Fruit fly (Drosophila melanogaster) Kc167 (cell line): ENCODE measurements around the gene Vps2.

Experiments used
- Myc ChIP-seq: fragments of >200 bp; optimal IDR thresholded peaks from 2 replicates; lab custom pipeline; 2017; ENCODE audit warnings: missing external identifiers
- Sin3A ChIP-seq: fragments of >200 bp; optimal IDR thresholded peaks from 2 replicates; lab custom pipeline; 2018; ENCODE audit warnings: missing external identifiers
- h ChIP-seq: fragments of >200 bp; optimal IDR thresholded peaks from 3 replicates; lab custom pipeline; 2018; ENCODE audit warnings: missing external identifiers
- insv ChIP-seq: fragments of >200 bp; optimal IDR thresholded peaks from 3 replicates; lab custom pipeline; 2018; ENCODE audit warnings: missing external identifiers
- psq ChIP-seq: fragments of >200 bp; optimal IDR thresholded peaks from 2 replicates; lab custom pipeline; 2017; ENCODE audit warnings: missing external identifiers
- ttk ChIP-seq: sonication (Bioruptor generic); optimal IDR thresholded peaks from 2 replicates; lab custom pipeline; 2017; ENCODE audit warnings: missing external identifiers

The Vps2 gene

DNA sequence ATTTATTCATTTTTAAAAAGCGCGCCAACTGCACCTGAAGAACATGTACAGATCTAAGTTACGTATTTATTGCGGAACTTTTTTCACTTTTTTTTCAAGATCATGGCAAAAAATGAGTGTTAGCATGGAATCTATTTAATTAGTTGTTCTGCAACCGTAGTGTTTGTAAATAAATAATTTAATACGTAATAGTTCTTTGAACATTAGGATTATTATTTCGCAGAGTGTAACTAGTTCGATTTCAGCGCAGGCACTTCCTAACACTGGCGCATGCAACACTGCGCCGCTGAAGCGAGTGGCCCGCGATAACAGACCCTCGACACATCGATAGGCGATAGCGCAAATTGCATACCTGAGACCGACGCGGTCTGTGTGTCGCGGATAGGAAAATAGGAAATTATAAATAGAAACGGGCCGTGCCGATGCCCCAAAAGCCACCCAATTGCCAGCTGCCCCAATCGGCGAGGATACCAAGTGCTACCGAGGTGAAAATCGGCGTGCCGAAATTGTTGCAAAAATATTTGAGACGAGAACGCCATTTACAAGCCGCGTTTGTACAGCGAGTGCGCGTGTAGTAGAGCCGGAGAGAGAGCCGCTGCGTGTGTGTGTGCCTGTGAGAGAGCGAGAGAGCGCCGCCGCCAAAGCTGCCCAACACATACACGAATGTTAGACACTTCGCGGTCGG lies 11.1 kb upstream of the Vps2 start, which contains the start of gene gro:
Gene gro, plus strand, starts transcription at position 320 of the 685 bp plus-strand sequence.
- TF ChIP-seq Sin3A (no peak), insv (no peak), Myc (lab: Kevin White, UChicago) (no peak), psq (no peak), h (no peak), ttk (lab: Kevin White, UChicago) (no peak)

DNA sequence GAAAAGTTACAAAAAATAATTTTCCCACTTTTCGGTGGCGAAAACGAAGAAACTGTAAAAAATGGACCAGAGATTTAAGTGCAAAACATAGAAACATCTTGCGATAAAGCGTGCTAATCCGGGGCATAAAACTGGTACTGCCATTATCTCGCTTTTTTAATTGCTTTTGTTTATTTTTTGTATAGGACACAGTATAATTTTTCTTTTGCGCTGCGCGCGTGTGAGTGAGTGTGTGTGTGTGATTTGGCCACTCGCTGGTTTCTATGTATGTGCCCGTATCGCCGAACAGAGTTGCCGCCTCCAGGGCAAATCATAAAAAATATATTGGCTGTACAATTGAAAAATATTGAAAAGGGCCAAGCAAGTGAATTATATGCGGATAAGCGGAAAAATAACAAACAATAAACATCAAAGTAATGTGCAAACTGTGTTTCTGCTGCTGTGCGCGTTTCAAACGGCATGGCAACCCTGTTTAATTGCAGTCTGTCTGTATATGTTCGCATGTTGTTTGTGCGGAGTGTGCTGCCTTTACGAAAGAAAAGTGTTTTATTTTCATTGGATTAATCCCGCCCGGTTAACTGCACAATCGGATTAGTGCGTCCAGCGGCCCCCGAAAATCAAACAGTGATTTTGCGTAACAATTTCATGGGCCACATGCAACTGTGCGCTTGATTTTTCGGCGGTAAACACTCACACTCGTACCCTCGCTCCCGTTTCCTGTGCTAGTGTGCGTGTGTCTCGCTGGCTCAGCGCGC lies 10.3 kb upstream of the Vps2 start:
- TF ChIP-seq h: no peak
- no peak for TF ChIP-seq Sin3A
- TF ChIP-seq Myc (lab: Kevin White, UChicago): no peak
- no peak for TF ChIP-seq ttk (lab: Kevin White, UChicago)
- TF ChIP-seq psq: no peak
- no peak for TF ChIP-seq insv

DNA sequence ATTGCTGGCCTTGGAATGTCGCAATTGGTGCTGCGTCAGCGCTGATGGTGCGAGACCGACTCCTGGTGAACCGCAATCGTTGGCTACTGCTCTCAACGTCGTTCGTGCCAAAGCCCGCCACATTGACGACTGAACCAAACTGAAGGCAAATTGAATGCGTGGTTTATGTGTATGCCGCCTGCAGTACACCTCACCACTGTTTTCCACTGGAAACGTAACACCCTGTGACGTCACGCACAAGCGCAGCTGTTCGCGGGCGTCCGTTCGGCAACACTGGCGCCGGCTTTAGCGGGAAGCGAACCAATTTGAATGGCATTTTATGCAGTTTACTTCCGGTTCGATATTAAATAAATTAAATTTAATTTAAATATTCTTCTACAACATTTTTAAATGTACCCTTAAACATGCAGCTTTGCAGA lies 2.6 kb downstream of the Vps2 start, which contains the start of gene Cmpk:
Gene Cmpk, minus strand, starts transcription at position 225 of the 419 bp plus-strand sequence.
- TF ChIP-seq h (no peak), Myc (lab: Kevin White, UChicago) (no peak), ttk (lab: Kevin White, UChicago) (no peak), insv (no peak), Sin3A (no peak), psq (no peak)

DNA sequence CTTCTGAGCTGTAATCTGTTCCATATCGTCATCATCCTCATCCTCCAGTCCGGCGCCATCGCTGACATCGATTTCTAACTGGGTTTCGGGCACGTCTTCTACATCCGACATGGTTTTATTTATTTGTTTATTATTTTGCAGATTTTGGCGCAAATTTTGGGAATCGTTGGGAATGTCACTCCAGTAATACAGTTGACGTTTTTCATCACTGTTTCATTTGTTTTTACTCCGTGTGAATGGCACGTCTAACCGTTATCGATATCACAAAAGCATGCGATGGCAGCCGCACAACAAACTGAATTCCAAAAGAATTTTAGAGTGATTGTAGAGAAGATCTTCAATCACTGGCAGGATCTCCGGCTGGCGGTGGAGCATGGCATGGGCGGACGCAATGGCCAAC lies 3.8 kb downstream of the Vps2 start, which contains the start of the genes Sld5 and CG14543:
Gene Sld5, minus strand, starts transcription at position 167 of the 400 bp plus-strand sequence.
Gene CG14543, plus strand, starts transcription at position 250 of the 400 bp plus-strand sequence.
- TF ChIP-seq ttk (lab: Kevin White, UChicago): no peak
- TF ChIP-seq insv: no peak
- no peak for TF ChIP-seq psq
- no peak for TF ChIP-seq h
- no peak for TF ChIP-seq Sin3A
- no peak for TF ChIP-seq Myc (lab: Kevin White, UChicago)

DNA sequence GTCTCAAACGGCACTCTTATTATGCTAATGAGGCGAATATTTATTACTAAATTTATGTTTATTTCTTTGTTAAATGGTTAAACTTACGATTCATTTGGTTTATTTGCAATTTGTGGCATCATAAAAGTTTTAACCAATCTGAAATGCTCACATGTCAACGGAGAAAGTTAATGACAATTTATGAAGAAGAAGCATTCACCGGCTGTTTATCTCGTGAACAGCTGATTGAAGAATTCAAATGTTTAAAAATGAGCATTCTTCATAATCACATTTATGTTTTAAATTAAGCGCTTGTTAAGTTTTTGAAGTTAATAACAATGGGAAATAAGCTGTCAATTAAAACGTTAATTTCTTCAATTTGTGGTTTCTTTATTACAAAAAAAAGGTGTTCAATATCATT lies 5.4 kb downstream of the Vps2 start, which contains the start of the genes PIG-P and Tcs6:
Gene PIG-P, minus strand, starts transcription at position 158 of the 400 bp plus-strand sequence.
Gene Tcs6, minus strand, starts transcription at position 158 of the 400 bp plus-strand sequence.
- TF ChIP-seq Myc (lab: Kevin White, UChicago): no peak
- no peak for TF ChIP-seq insv
- TF ChIP-seq ttk (lab: Kevin White, UChicago): no peak
- TF ChIP-seq h: no peak
- TF ChIP-seq Sin3A: no peak
- no peak for TF ChIP-seq psq

DNA sequence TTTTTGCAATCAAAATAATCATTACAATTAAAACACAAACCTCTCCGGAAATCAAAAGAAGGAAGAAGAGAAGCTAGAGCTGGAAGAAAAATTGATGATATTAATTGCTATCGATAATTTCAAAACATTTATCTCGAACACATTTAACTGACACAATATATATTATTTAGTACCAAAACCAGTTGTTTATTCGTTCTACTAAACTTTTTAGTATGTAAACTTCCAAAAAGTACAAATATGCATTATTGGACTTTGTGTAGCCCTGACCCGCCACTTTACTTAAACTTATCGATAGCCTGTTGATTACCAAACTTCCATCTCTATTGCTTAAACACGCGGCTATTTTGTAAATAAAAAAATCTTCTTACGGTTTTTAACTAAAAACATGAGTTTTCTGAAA lies 6.6 kb downstream of the Vps2 start, which contains the start of the genes RpL34a and Trmt61:
Gene RpL34a, minus strand, starts transcription at position 73 of the 400 bp plus-strand sequence.
Gene Trmt61, plus strand, starts transcription at position 302 of the 400 bp plus-strand sequence.
- TF ChIP-seq Myc (lab: Kevin White, UChicago): no peak
- no peak for TF ChIP-seq psq
- TF ChIP-seq Sin3A: no peak
- no peak for TF ChIP-seq h
- no peak for TF ChIP-seq ttk (lab: Kevin White, UChicago)
- no peak for TF ChIP-seq insv

DNA sequence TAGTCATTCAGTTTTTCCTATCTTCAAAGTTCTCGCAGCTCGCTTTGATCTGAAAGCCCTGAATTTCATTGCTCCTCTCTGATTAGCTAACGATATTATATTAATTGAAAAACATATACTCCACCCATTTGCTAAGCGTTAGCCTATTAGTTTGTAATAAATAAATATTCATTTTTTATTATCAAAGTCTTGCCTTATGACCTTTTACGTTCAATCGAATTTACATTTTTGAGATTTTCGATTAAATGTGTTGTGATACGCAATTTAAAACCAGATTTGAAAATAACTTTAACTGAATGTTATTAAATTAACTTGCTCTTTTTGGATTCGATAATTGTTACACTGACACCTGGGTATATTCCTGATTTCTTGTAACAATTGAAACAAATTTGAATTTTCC lies 10.3 kb downstream of the Vps2 start, which contains the start of gene CG14551:
Gene CG14551, minus strand, starts transcription at position 101 of the 400 bp plus-strand sequence.
- no peak for TF ChIP-seq h
- TF ChIP-seq ttk (lab: Kevin White, UChicago): no peak
- no peak for TF ChIP-seq Sin3A
- no peak for TF ChIP-seq Myc (lab: Kevin White, UChicago)
- TF ChIP-seq psq: no peak
- no peak for TF ChIP-seq insv

DNA sequence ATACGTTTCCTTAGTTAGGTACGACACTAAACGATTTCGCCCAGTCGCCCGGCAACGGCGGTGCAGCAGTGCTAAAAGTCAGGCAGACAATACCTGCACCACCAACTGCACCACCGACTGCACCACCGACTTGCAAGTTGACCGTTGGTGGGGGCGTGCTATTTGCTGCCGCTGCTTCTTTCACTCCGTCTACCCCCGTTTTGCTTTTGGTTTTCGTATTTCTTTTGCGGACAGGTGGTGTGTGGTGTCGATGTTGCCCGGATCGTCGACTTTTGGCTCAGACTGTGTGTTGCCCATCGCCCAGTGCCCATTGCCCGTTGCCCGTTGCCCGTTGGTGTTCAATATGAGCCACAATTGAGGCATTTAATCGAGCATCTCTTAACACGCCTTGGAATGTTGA lies 12.1 kb downstream of the Vps2 start:
- TF ChIP-seq insv: no peak
- TF ChIP-seq Sin3A: no peak
- no peak for TF ChIP-seq psq
- no peak for TF ChIP-seq Myc (lab: Kevin White, UChicago)

DNA sequence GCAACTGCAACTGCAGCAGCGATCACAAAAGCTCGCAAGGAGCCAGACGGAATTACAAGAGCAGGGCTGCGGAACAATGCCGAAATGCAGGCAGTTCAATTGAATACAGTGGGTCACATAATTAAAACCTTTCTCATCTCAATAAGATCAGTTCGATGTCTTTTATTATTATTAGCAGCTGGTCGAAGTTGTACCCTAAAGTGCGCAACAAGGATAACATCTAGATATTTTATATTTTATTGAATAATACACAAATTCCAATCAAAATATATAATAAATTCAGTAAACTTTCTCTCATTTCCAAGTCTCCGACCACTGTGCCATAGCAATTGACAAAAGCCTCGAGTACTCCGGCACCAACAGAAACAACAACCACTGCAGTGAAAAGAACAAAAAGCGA lies 15.5 kb downstream of the Vps2 start:
- TF ChIP-seq insv: no peak

DNA sequence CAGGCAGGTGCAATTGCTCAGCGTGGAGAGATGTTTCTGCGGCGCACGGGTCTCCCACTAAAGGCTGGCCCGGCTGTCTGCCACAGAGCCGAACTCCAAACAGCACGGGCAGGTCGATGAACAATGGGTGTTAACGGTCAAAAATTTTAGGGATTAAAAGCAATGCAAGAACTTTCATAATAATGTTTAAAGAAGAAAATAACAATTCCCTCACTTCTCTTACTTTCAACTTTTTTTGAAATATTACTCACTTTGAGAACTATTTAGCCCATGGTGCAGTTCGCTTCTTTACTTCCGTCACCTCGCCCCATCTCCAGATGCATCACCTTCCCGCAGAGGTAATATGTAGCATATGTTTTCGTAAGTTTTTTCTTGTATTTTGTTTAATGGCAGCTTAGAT lies 19.9 kb downstream of the Vps2 start:
- TF ChIP-seq insv: no peak
- TF ChIP-seq Sin3A: no peak
- TF ChIP-seq h: no peak
- TF ChIP-seq Myc (lab: Kevin White, UChicago): no peak
- no peak for TF ChIP-seq ttk (lab: Kevin White, UChicago)
- no peak for TF ChIP-seq psq

DNA sequence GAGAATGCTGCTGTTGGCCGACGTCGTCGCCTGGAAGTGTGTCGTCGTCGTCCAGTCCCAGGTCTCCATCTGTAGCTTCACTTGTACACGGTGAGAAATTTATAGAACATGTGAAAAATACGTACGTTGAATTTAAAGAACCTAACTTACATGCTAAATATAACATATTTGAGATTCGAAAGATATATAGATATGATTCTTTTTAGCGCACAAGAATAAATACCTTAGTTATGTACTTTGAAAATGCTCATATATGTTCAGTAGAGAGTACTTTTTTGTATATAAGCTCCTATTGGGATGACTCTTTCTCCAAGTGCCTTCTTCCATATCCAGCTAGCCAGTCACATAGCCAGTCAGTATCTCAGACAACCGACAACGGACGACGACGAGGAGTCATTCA lies 22.6 kb downstream of the Vps2 start:
- no peak for TF ChIP-seq h
- TF ChIP-seq psq: no peak
- no peak for TF ChIP-seq Sin3A
- TF ChIP-seq ttk (lab: Kevin White, UChicago): no peak
- no peak for TF ChIP-seq insv
- TF ChIP-seq Myc (lab: Kevin White, UChicago): no peak

DNA sequence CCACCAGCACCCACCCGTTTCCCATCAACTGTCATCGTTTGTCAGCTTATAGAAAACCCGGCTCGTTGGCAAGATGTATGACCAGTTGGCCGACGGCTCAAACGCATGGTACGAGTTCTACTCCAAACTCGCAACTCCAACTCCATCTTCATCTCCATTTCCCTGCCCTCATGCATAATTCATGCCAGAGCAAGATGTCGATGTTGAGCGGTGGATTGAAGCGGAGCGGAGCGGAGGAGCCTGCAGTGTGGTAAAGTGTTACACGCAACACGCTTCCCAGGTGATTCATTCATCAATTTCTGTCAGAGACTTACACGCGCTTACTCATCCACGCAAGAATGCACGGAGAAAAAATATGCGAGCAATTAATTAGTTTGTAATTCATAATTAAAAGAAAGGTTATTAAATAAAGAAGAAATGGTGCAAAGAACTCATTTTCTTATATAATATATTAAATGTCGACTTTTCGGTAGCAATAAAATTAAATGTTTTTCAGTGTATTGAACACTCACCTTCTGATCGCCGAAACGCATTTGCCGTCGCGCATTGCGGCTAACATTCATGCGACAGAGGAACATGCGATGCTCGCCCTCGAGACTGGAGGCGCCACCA lies 28.9 kb downstream of the Vps2 start:
- TF ChIP-seq h (no peak), psq (no peak), insv (no peak), Myc (lab: Kevin White, UChicago) (no peak), ttk (lab: Kevin White, UChicago) (no peak), Sin3A (no peak)

DNA sequence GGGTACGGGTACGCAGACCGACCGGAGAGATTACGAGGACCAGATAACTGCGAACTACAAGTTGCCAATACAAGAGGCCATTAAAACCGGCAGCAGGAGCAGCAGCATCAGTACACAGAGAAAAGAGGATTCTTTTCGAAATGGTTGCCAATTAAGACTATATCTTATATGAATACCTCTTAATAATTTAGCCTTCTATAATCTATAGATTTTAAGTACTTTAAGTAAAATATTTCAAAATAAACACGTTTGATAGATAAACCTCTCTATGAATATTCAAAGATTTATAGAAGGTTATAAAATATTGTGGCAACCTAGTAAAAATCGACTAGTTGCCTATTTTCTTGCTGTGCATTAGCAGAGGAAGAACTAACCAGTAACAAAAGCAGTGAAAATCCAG lies 42.9 kb downstream of the Vps2 start:
- TF ChIP-seq Sin3A: no peak
- TF ChIP-seq h: no peak
- TF ChIP-seq psq: no peak
- no peak for TF ChIP-seq ttk (lab: Kevin White, UChicago)
- TF ChIP-seq insv: no peak
- no peak for TF ChIP-seq Myc (lab: Kevin White, UChicago)
